Worm (Caenorhabditis elegans): ENCODE data around the gene Y68A4A.10.

- TF ChIP-seq hnd-1 (tag; optimal IDR thresholded peaks at IDR 0.05) (no peak), ets-7 (tag; optimal IDR thresholded peaks at IDR 0.05) (no peak), ama-1 (optimal IDR thresholded peaks at IDR 0.05) (no peak), sea-1 (GFP tag; conservative IDR thresholded peaks at IDR 0.05) (no peak), ceh-13 (GFP tag; optimal IDR thresholded peaks at IDR 0.05) (no peak), flt-1 (GFP tag; IDR thresholded peaks at IDR 0.05) (no peak), tbx-37 (GFP tag; conservative IDR thresholded peaks at IDR 0.05) (no peak), scrt-1 (GFP tag; IDR thresholded peaks at IDR 0.05) (no peak), ceh-36 (tag; optimal IDR thresholded peaks at IDR 0.05) (no peak), aly-1 (tag; optimal IDR thresholded peaks at IDR 0.05) (no peak), tbx-11 (GFP tag; IDR thresholded peaks at IDR 0.05) (no peak), B0310.2 (tag; optimal IDR thresholded peaks at IDR 0.05) (no peak), F13C5.2 (tag; optimal IDR thresholded peaks at IDR 0.05) (no peak)
Observed at ce11 chrV:17245406-17245805, 43.5 kb downstream of the Y68A4A.10 start, which contains the start of gene clec-242.

Measured in whole organism, early embryonic.